Fruit fly (Drosophila melanogaster) S2 (cell line): ENCODE measurements around the gene REPTOR.

Source experiments
- CG8478 ChIP-seq: fragments of >200 bp; optimal IDR thresholded peaks from 2 replicates; lab custom pipeline; 2018
- CTCF ChIP-seq, 2 experiments: fragments of >200 bp; optimal IDR thresholded peaks; 2 replicates each; lab custom pipeline; 2018

DNA sequence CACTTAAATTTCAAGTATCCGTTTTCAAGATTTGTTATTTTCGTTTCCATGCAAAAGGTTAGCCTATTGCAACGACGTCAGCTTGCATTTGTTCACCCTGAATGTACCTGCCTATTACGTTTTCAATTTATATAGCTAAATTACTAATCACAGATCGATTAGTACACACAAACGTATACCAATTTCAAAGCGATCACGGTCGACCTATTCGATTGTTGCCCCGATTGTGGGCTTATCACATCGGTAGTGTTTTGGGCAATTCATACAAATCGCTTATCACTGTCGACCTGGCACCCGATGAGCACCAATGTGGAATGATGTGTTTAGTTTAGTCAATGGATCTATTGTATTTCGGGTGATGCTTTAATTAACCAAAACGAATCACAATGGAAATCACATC lies 14.2 kb upstream of the REPTOR start:
- TF ChIP-seq CG8478 (lab: Kevin White, UChicago) (no peak), CTCF (optimal IDR thresholded peaks at IDR 0.05; lab: Kevin White, UChicago) (no peak)
